Worm (Caenorhabditis elegans): ENCODE measurements around the gene atx-2.

ce11 chrIII:10451012-10451411 lies 10.2 kb upstream of the atx-2 start, which contains the start of gene H04D03.4:
- TF ChIP-seq ceh-36 (tag; optimal IDR thresholded peaks at IDR 0.05) (no peak), ama-1 (optimal IDR thresholded peaks at IDR 0.05) (no peak), ets-7 (tag; optimal IDR thresholded peaks at IDR 0.05) (no peak), B0310.2 (tag; optimal IDR thresholded peaks at IDR 0.05) (no peak), pes-1 (GFP tag; IDR thresholded peaks at IDR 0.05) (no peak), aly-1 (tag; optimal IDR thresholded peaks at IDR 0.05) (no peak), hnd-1 (tag; optimal IDR thresholded peaks at IDR 0.05) (no peak), tbx-37 (GFP tag; conservative IDR thresholded peaks at IDR 0.05) (no peak), F13C5.2 (tag; optimal IDR thresholded peaks at IDR 0.05) (no peak), hmg-4 (GFP tag; optimal IDR thresholded peaks at IDR 0.05) (no peak)

Data from whole organism, early embryonic.